Worm (Caenorhabditis elegans) whole organism, late embryonic: ENCODE measurements around the gene C01C4.3.

Experiments used
- C38D4.7 ChIP-seq: fragments of 200-800 bp; sonication (Bioruptor generic); optimal IDR thresholded peaks from 2 replicates; lab custom pipeline; 2018; ENCODE audit warnings: mild to moderate bottlenecking, missing genetic modification characterization, moderate library complexity, missing compliant biosample characterization
- F13H6.1 ChIP-seq: sonication (generic microtip); optimal IDR thresholded peaks from 2 replicates; lab custom pipeline; 2016; ENCODE audit warnings: missing genetic modification characterization, missing compliant biosample characterization
- K02D7.2 ChIP-seq: sonication (generic microtip); optimal IDR thresholded peaks from 2 replicates; lab custom pipeline; 2017; ENCODE audit warnings: mild to moderate bottlenecking, missing genetic modification characterization, missing compliant biosample characterization
- K09A11.1 ChIP-seq: sonication (generic microtip); optimal IDR thresholded peaks from 2 replicates; lab custom pipeline; 2017; ENCODE audit warnings: antibody characterized with exemption, mild to moderate bottlenecking, missing genetic modification characterization, missing compliant biosample characterization; ENCODE audit not compliant: insufficient read depth
- T23F11.4 ChIP-seq: fragments of 200-800 bp; sonication (Bioruptor generic); optimal IDR thresholded peaks from 2 replicates; lab custom pipeline; 2018; ENCODE audit warnings: mild to moderate bottlenecking, missing genetic modification characterization, missing compliant biosample characterization
- Y22D7AL.16 ChIP-seq: sonication (generic microtip); optimal IDR thresholded peaks from 2 replicates; lab custom pipeline; 2016; ENCODE audit warnings: missing genetic modification characterization, missing compliant biosample characterization
- ahr-1 ChIP-seq: sonication (generic microtip); optimal IDR thresholded peaks from 2 replicates; lab custom pipeline; 2016; ENCODE audit warnings: missing genetic modification characterization, missing compliant biosample characterization
- ceh-14 ChIP-seq: sonication (generic microtip); optimal IDR thresholded peaks from 2 replicates; lab custom pipeline; 2016; ENCODE audit warnings: missing genotype, missing genetic modification characterization, missing compliant biosample characterization
- ceh-2 ChIP-seq: sonication (generic microtip); optimal IDR thresholded peaks from 2 replicates; lab custom pipeline; 2016; ENCODE audit warnings: missing genotype, missing genetic modification characterization, missing compliant biosample characterization
- ceh-22 ChIP-seq: sonication (generic microtip); optimal IDR thresholded peaks from 2 replicates; lab custom pipeline; 2017; ENCODE audit warnings: missing biosample characterization, missing genetic modification characterization
- ceh-24 ChIP-seq: sonication (generic microtip); optimal IDR thresholded peaks from 2 replicates; lab custom pipeline; 2016; ENCODE audit warnings: mild to moderate bottlenecking, missing genetic modification characterization, missing compliant biosample characterization
- ceh-30 ChIP-seq: fragments of 150-350 bp; optimal IDR thresholded peaks from 2 replicates; lab custom pipeline; 2014; ENCODE audit warnings: missing biosample characterization, missing genetic modification characterization
- ceh-31 ChIP-seq: sonication (generic microtip); optimal IDR thresholded peaks from 2 replicates; lab custom pipeline; 2016; ENCODE audit warnings: missing genetic modification characterization, missing compliant biosample characterization
- ceh-34 ChIP-seq: sonication (generic microtip); optimal IDR thresholded peaks from 2 replicates; lab custom pipeline; 2016; ENCODE audit warnings: mild to moderate bottlenecking, missing genetic modification characterization, missing compliant biosample characterization
- ceh-48 ChIP-seq: sonication (generic microtip); optimal IDR thresholded peaks from 2 replicates; lab custom pipeline; 2016; ENCODE audit warnings: missing genetic modification characterization, inconsistent platforms, missing compliant biosample characterization
- ceh-6 ChIP-seq: fragments of 200-800 bp; sonication (Bioruptor generic); optimal IDR thresholded peaks from 2 replicates; lab custom pipeline; 2018; ENCODE audit warnings: mild to moderate bottlenecking, missing genetic modification characterization, missing compliant biosample characterization
- ceh-9 ChIP-seq: sonication (generic microtip); optimal IDR thresholded peaks from 2 replicates; lab custom pipeline; 2016; ENCODE audit warnings: mild to moderate bottlenecking, missing genetic modification characterization, inconsistent platforms, missing compliant biosample characterization
- dmd-4 ChIP-seq: sonication (generic microtip); optimal IDR thresholded peaks from 2 replicates; lab custom pipeline; 2016; ENCODE audit warnings: borderline replicate concordance, missing genetic modification characterization, missing compliant biosample characterization
- elt-2 ChIP-seq: sonication (generic microtip); optimal IDR thresholded peaks from 2 replicates; lab custom pipeline; 2016; ENCODE audit warnings: missing genetic modification reagents, missing genetic modification characterization, missing compliant biosample characterization
- ets-4 ChIP-seq: sonication (generic microtip); optimal IDR thresholded peaks from 2 replicates; lab custom pipeline; 2016; ENCODE audit warnings: missing genetic modification characterization, missing compliant biosample characterization
- eyg-1 ChIP-seq: sonication (generic microtip); optimal IDR thresholded peaks from 2 replicates; lab custom pipeline; 2016; ENCODE audit warnings: missing genotype, missing genetic modification characterization, missing compliant biosample characterization
- fax-1 ChIP-seq: sonication (generic microtip); optimal IDR thresholded peaks from 2 replicates; lab custom pipeline; 2016; ENCODE audit warnings: missing genotype, missing genetic modification characterization, missing compliant biosample characterization
- fkh-10 ChIP-seq: fragments of 150-350 bp; optimal IDR thresholded peaks from 2 replicates; lab custom pipeline; 2014; ENCODE audit warnings: missing biosample characterization, missing genetic modification reagents, missing genetic modification characterization
- fkh-6 ChIP-seq: sonication (generic microtip); optimal IDR thresholded peaks from 2 replicates; lab custom pipeline; 2016; ENCODE audit warnings: missing genetic modification characterization, missing compliant biosample characterization
- gmeb-2 ChIP-seq: sonication (generic microtip); optimal IDR thresholded peaks from 2 replicates; lab custom pipeline; 2016; ENCODE audit warnings: missing genetic modification characterization, inconsistent platforms, missing compliant biosample characterization
- hlh-13 ChIP-seq: fragments of 200-800 bp; sonication (Bioruptor generic); optimal IDR thresholded peaks from 2 replicates; lab custom pipeline; 2018; ENCODE audit warnings: mild to moderate bottlenecking, missing genetic modification characterization, missing compliant biosample characterization
- hlh-15 ChIP-seq: sonication (generic microtip); optimal IDR thresholded peaks from 2 replicates; lab custom pipeline; 2016; ENCODE audit warnings: missing genetic modification characterization, missing compliant biosample characterization
- hlh-30 ChIP-seq: sonication (generic microtip); optimal IDR thresholded peaks from 2 replicates; lab custom pipeline; 2017; ENCODE audit warnings: antibody characterized with exemption, missing genetic modification characterization, missing compliant biosample characterization; ENCODE audit not compliant: insufficient read depth
- hlh-6 ChIP-seq: sonication (generic microtip); optimal IDR thresholded peaks from 2 replicates; lab custom pipeline; 2016; ENCODE audit warnings: missing genotype, missing genetic modification characterization, missing compliant biosample characterization
- hlh-8 ChIP-seq: sonication (generic microtip); optimal IDR thresholded peaks from 2 replicates; lab custom pipeline; 2016; ENCODE audit warnings: missing genotype, missing genetic modification characterization, missing compliant biosample characterization
- lin-11 ChIP-seq: fragments of 200-800 bp; sonication (Bioruptor generic); optimal IDR thresholded peaks from 2 replicates; lab custom pipeline; 2018; ENCODE audit warnings: mild to moderate bottlenecking, missing genetic modification characterization, missing compliant biosample characterization
- mec-3 ChIP-seq: sonication (generic microtip); optimal IDR thresholded peaks from 2 replicates; lab custom pipeline; 2016; ENCODE audit warnings: borderline replicate concordance, missing genetic modification characterization, missing compliant biosample characterization
- nfya-1 ChIP-seq: sonication (generic microtip); optimal IDR thresholded peaks from 2 replicates; lab custom pipeline; 2017; ENCODE audit warnings: missing genetic modification characterization, mild to moderate bottlenecking, missing compliant biosample characterization, antibody characterized with exemption, moderate library complexity
- nhr-232 ChIP-seq: sonication (generic microtip); optimal IDR thresholded peaks from 2 replicates; lab custom pipeline; 2016; ENCODE audit warnings: missing genetic modification characterization, missing compliant biosample characterization
- odd-2 ChIP-seq: sonication (generic microtip); optimal IDR thresholded peaks from 2 replicates; lab custom pipeline; 2017; ENCODE audit warnings: antibody characterized with exemption, mild to moderate bottlenecking, missing genetic modification characterization, missing compliant biosample characterization
- pag-3 ChIP-seq: sonication (generic microtip); optimal IDR thresholded peaks from 2 replicates; lab custom pipeline; 2016; ENCODE audit warnings: missing compliant biosample characterization, missing genetic modification characterization, borderline replicate concordance
- pax-1 ChIP-seq: fragments of 150-350 bp; optimal IDR thresholded peaks from 2 replicates; lab custom pipeline; 2014; ENCODE audit warnings: missing biosample characterization, missing genetic modification characterization
- pha-2 ChIP-seq: sonication (generic microtip); optimal IDR thresholded peaks from 2 replicates; lab custom pipeline; 2017; ENCODE audit warnings: mild to moderate bottlenecking, missing genetic modification characterization, missing compliant biosample characterization
- pha-4 ChIP-seq: fragments of 150-350 bp; optimal IDR thresholded peaks from 2 replicates; lab custom pipeline; 2018; ENCODE audit warnings: missing biosample characterization, missing genetic modification reagents, missing genetic modification characterization
- pros-1 ChIP-seq: fragments of 150-350 bp; optimal IDR thresholded peaks from 2 replicates; lab custom pipeline; 2014; ENCODE audit warnings: missing biosample characterization, missing genetic modification reagents, missing genetic modification characterization
- ref-2 ChIP-seq: sonication (generic microtip); optimal IDR thresholded peaks from 2 replicates; lab custom pipeline; 2016; ENCODE audit warnings: missing genetic modification characterization, missing compliant biosample characterization
- rnt-1 ChIP-seq: sonication (generic microtip); optimal IDR thresholded peaks from 2 replicates; lab custom pipeline; 2016; ENCODE audit warnings: missing genetic modification characterization, missing compliant biosample characterization
- sdc-2 ChIP-seq: sonication (generic microtip); optimal IDR thresholded peaks from 2 replicates; lab custom pipeline; 2016; ENCODE audit warnings: missing genotype, missing genetic modification characterization, missing compliant biosample characterization
- sox-4 ChIP-seq: sonication (generic microtip); optimal IDR thresholded peaks from 2 replicates; lab custom pipeline; 2017; ENCODE audit warnings: mild to moderate bottlenecking, missing genetic modification characterization, inconsistent platforms, missing compliant biosample characterization
- syd-9 ChIP-seq: sonication (generic microtip); optimal IDR thresholded peaks from 2 replicates; lab custom pipeline; 2016; ENCODE audit warnings: mild to moderate bottlenecking, missing genetic modification characterization, moderate library complexity, missing compliant biosample characterization
- tbx-2 ChIP-seq: sonication (generic microtip); optimal IDR thresholded peaks from 2 replicates; lab custom pipeline; 2016; ENCODE audit warnings: missing genetic modification characterization, missing compliant biosample characterization
- ttx-3 ChIP-seq: sonication (generic microtip); optimal IDR thresholded peaks from 2 replicates; lab custom pipeline; 2016; ENCODE audit warnings: missing genetic modification reagents, missing genetic modification characterization, missing compliant biosample characterization
- unc-3 ChIP-seq, 2 experiments: fragments of 200-800 bp in 1 of 2; sonication (Bioruptor generic) in 1 of 2; sonication (generic microtip) in 1 of 2; conservative IDR thresholded peaks in 1 of 2; optimal IDR thresholded peaks in 1 of 2; 2 replicates each; pipeline versions ENCODE4 v1.3.6 to Lab custom; 2016 to 2022; ENCODE audit warnings: missing compliant biosample characterization in 2 of 2, missing genetic modification characterization in 2 of 2, missing genetic modification reagents in 1 of 2
- unc-42 ChIP-seq: sonication (generic microtip); optimal IDR thresholded peaks from 2 replicates; lab custom pipeline; 2016; ENCODE audit warnings: missing genotype, missing genetic modification characterization, missing compliant biosample characterization
- unc-55 ChIP-seq: sonication (generic microtip); optimal IDR thresholded peaks from 2 replicates; lab custom pipeline; 2017; ENCODE audit warnings: missing biosample characterization, missing genetic modification reagents, missing genetic modification characterization
- unc-86 ChIP-seq: sonication (generic microtip); optimal IDR thresholded peaks from 2 replicates; lab custom pipeline; 2016; ENCODE audit warnings: missing genetic modification characterization, missing compliant biosample characterization
- ztf-16 ChIP-seq: sonication (generic microtip); optimal IDR thresholded peaks from 2 replicates; lab custom pipeline; 2017; ENCODE audit warnings: missing genetic modification characterization, missing compliant biosample characterization

C01C4.3 gene

ce11 chrX:3697623-3698022 lies 920 bp downstream of the C01C4.3 start:
- TF ChIP-seq ceh-30 = peak; percentile 52
- peak; percentile 88 for TF ChIP-seq hlh-6 (tag; lab: Kevin White, UChicago)
- peak; percentile 68 for TF ChIP-seq unc-42 (tag; lab: Kevin White, UChicago)
- TF ChIP-seq elt-2 (tag; lab: Kevin White, UChicago) = peak; percentile 89
- TF ChIP-seq ceh-2 (tag; lab: Kevin White, UChicago) = peak; percentile 80
- peak; percentile 80 for TF ChIP-seq K02D7.2 (tag; lab: Kevin White, UChicago)
- TF ChIP-seq pha-4 (tag; lab: Kevin White, UChicago) = no peak
- peak; percentile 84 for TF ChIP-seq C38D4.7 (GFP tag; lab: Kevin White, UChicago)
- peak; percentile 63 for TF ChIP-seq ceh-31 (tag; lab: Kevin White, UChicago)
- TF ChIP-seq ceh-22 (tag; lab: Kevin White, UChicago) = no peak
- no peak for TF ChIP-seq hlh-30
- peak; percentile 76 for TF ChIP-seq ztf-16 (tag; lab: Kevin White, UChicago)
- TF ChIP-seq gmeb-2 (tag; lab: Kevin White, UChicago) = peak; percentile 90
- TF ChIP-seq dmd-4 (tag; lab: Kevin White, UChicago) = peak; percentile 74
- TF ChIP-seq unc-55 (GFP tag; lab: Kevin White, UChicago) = no peak
- peak; percentile 76 for TF ChIP-seq hlh-15 (tag; lab: Kevin White, UChicago)
- peak; percentile 81 for TF ChIP-seq fax-1 (tag; lab: Kevin White, UChicago)
- TF ChIP-seq F13H6.1 (tag; lab: Kevin White, UChicago) = peak; percentile 82
- no peak for TF ChIP-seq pax-1
- peak; percentile 62 for TF ChIP-seq unc-86 (tag; lab: Kevin White, UChicago)
- peak; percentile 69 for TF ChIP-seq pag-3 (tag; lab: Kevin White, UChicago)
- TF ChIP-seq ceh-14 (tag; lab: Kevin White, UChicago) = peak; percentile 93
- peak; percentile 64 for TF ChIP-seq nfya-1 (tag; lab: Kevin White, UChicago)
- no peak for TF ChIP-seq mec-3 (tag; lab: Kevin White, UChicago)
- peak; percentile 86 for TF ChIP-seq T23F11.4
- peak; percentile 22 for TF ChIP-seq odd-2 (tag; lab: Kevin White, UChicago)
- TF ChIP-seq fkh-10 (GFP tag; lab: Kevin White, UChicago) = peak; percentile 24
- TF ChIP-seq syd-9 (tag; lab: Kevin White, UChicago) = peak; percentile 82
- TF ChIP-seq nhr-232 (tag; lab: Kevin White, UChicago) = peak; percentile 70
- TF ChIP-seq rnt-1 = peak; percentile 83
- peak; percentile 82 for TF ChIP-seq ceh-6 (GFP tag; lab: Kevin White, UChicago)
- TF ChIP-seq ref-2 = peak; percentile 79
- TF ChIP-seq pros-1 (tag; lab: Kevin White, UChicago) = no peak
- peak; percentile 47 for TF ChIP-seq K09A11.1 (tag; lab: Kevin White, UChicago)
- peak; percentile 86 for TF ChIP-seq sdc-2 (tag; lab: Kevin White, UChicago)
- TF ChIP-seq pha-2 = peak; percentile 87
- TF ChIP-seq ceh-9 = peak; percentile 52
- TF ChIP-seq lin-11 (tag; lab: Kevin White, UChicago) = peak; percentile 83
- TF ChIP-seq hlh-8 (tag; lab: Kevin White, UChicago) = peak; percentile 74
- TF ChIP-seq sox-4 (tag; lab: Kevin White, UChicago) = peak; percentile 87
- TF ChIP-seq ceh-24 = peak; percentile 73
- peak; percentile 82 for TF ChIP-seq ttx-3 (tag; lab: Kevin White, UChicago)
- peak; percentile 74 for TF ChIP-seq hlh-13 (GFP tag; lab: Kevin White, UChicago)
- TF ChIP-seq eyg-1 (tag; lab: Kevin White, UChicago) = peak; percentile 81
- peak; percentile 82 for TF ChIP-seq Y22D7AL.16 (tag; lab: Kevin White, UChicago)
- TF ChIP-seq ceh-34 (tag; lab: Kevin White, UChicago) = peak; percentile 81
- TF ChIP-seq ceh-48 = peak; percentile 72
- TF ChIP-seq ets-4 = peak; percentile 59
- TF ChIP-seq unc-3 (GFP tag; conservative IDR thresholded peaks at IDR 0.05; lab: Robert Waterston, UW) = peak; percentile 90
- peak; percentile 62 for TF ChIP-seq unc-3 (tag; optimal IDR thresholded peaks at IDR 0.05; lab: Kevin White, UChicago)
- TF ChIP-seq tbx-2 = peak; percentile 84
- peak; percentile 81 for TF ChIP-seq fkh-6 (tag; lab: Kevin White, UChicago)
- peak; percentile 70 for TF ChIP-seq ahr-1 (tag; lab: Kevin White, UChicago)
